Fruit fly (Drosophila melanogaster) whole organism, pupa: Measurements from ENCODE around the gene CG32066.

Experiments
- CG10348 ChIP-seq: fragments of 200-800 bp; sonication (Bioruptor generic); IDR thresholded peaks from 2 replicates; pipeline ENCODE4 v1.3.6; 2022; ENCODE audit warnings: missing biosample characterization, missing genetic modification characterization
- CG12605 ChIP-seq: fragments of 200-800 bp; sonication (Bioruptor generic); IDR thresholded peaks from 2 replicates; pipeline ENCODE4 v1.3.6; 2022; ENCODE audit warnings: missing biosample characterization, missing genetic modification characterization
- CG13204 ChIP-seq: fragments of 200-800 bp; sonication (Bioruptor generic); optimal IDR thresholded peaks from 2 replicates; lab custom pipeline; 2018; ENCODE audit warnings: missing biosample characterization, mild to moderate bottlenecking, missing genetic modification characterization, moderate library complexity
- CG15710 ChIP-seq: fragments of 200-800 bp; sonication (Bioruptor generic); optimal IDR thresholded peaks from 2 replicates; lab custom pipeline; 2018; ENCODE audit warnings: missing biosample characterization, mild to moderate bottlenecking, missing genetic modification characterization, moderate library complexity
- CG17806 ChIP-seq: fragments of 200-800 bp; sonication (Bioruptor generic); optimal IDR thresholded peaks from 2 replicates; lab custom pipeline; 2018; ENCODE audit warnings: missing biosample characterization, mild to moderate bottlenecking, missing genetic modification characterization, moderate library complexity
- CG4496 ChIP-seq: fragments of 200-800 bp; sonication (Bioruptor generic); IDR thresholded peaks from 3 replicates; pipeline ENCODE4 v1.3.6; 2022; ENCODE audit warnings: missing biosample characterization, missing genetic modification characterization
- CG9948 ChIP-seq: fragments of 200-800 bp; sonication (Bioruptor generic); optimal IDR thresholded peaks from 2 replicates; lab custom pipeline; 2018; ENCODE audit warnings: missing biosample characterization, mild to moderate bottlenecking, missing genetic modification characterization, moderate library complexity
- D1 ChIP-seq: fragments of 200-800 bp; sonication (Bioruptor generic); optimal IDR thresholded peaks from 2 replicates; lab custom pipeline; 2018; ENCODE audit warnings: missing biosample characterization, mild to moderate bottlenecking, missing genetic modification characterization, moderate library complexity
- EcR ChIP-seq: fragments of 200-800 bp; sonication (Bioruptor generic); optimal IDR thresholded peaks from 3 replicates; lab custom pipeline; 2019; ENCODE audit warnings: missing biosample characterization, missing genetic modification characterization, mild to moderate bottlenecking, moderate library complexity, missing genetic modification reagents
- Pif1B ChIP-seq: fragments of 200-800 bp; sonication (Bioruptor generic); optimal IDR thresholded peaks from 3 replicates; lab custom pipeline; 2016; ENCODE audit warnings: missing biosample characterization, missing genetic modification characterization
- Snoo ChIP-seq: fragments of 200-800 bp; sonication (Bioruptor generic); optimal IDR thresholded peaks from 3 replicates; lab custom pipeline; 2017; ENCODE audit warnings: missing biosample characterization, mild to moderate bottlenecking, missing genetic modification characterization, inconsistent platforms
- fd96Ca ChIP-seq: fragments of 200-800 bp; sonication (Bioruptor generic); IDR thresholded peaks from 3 replicates; pipeline ENCODE4 v1.3.6; 2022; ENCODE audit warnings: missing biosample characterization, missing genetic modification characterization

DNA sequence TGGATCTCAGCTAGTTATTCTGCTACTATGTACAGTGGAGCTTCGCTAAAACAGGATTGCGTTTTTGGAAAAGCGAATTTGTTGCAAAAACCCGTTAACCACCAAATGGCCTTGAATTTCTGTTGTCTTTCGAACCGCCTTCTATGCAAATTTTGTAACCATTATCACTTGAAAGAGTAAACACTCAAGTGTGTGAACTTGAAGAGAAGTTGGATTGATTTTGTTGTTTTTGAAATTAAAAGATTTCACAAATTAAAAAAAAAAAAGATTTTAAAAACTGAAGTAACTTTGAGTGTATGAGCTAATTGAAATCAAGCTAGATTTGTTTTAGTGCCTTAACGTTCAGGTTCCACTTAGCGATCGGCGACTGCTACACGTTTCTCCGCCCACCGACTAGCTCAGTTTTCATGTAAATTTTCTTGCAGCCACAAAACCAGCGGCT lies 23.1 kb upstream of the CG32066 start:
- TF ChIP-seq fd96Ca, result peak; percentile 86
- peak; percentile 46 for TF ChIP-seq D1
- peak; percentile 68 for TF ChIP-seq CG9948 (tag; lab: Kevin White, UChicago)
- TF ChIP-seq Pif1B, result peak; percentile 64
- peak; percentile 51 for TF ChIP-seq CG12605 (GFP tag; lab: Robert Waterston, UW)
- no peak for TF ChIP-seq EcR (GFP tag; lab: Kevin White, UChicago)
- peak; percentile 47 for TF ChIP-seq CG15710 (tag; lab: Kevin White, UChicago)
- TF ChIP-seq CG4496 (GFP tag; lab: Robert Waterston, UW), result peak; percentile 86
- peak; percentile 21 for TF ChIP-seq Snoo
- TF ChIP-seq CG17806 (tag; lab: Kevin White, UChicago), result peak; percentile 71
- no peak for TF ChIP-seq CG13204
- peak; percentile 73 for TF ChIP-seq CG10348 (GFP tag; lab: Robert Waterston, UW)
